Worm (Caenorhabditis elegans): ENCODE data around the gene K04C1.3.

DNA sequence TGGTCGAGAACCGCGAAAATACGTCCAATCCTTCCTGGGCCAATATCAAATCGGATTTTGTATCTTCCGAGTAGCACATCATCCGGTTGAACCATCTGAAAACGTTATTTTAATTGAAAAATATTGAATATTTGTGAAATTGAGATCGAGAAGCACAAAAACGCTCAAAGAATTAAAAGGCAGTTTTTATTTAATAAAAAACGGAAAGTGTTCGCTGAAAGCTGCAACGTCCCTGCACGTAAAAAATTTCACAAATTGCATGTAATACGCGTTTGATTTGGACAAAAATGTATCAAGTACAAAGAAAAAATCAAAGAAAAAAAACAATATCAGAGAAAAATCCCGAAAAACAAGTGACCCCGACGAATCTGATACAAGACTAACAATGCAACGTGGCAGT is 8.8 kb upstream of the K04C1.3 start, which contains the start of gene E02H4.6:
- no peak for TF ChIP-seq cog-1 (tag; optimal IDR thresholded peaks at IDR 0.05)
- no peak for TF ChIP-seq ztf-29 (GFP tag; IDR thresholded peaks at IDR 0.05)
- no peak for TF ChIP-seq T22C8.4 (GFP tag; IDR thresholded peaks at IDR 0.05)
- no peak for TF ChIP-seq med-1 (GFP tag; optimal IDR thresholded peaks at IDR 0.05; ENCODE audit: insufficient read depth)
- no peak for TF ChIP-seq flt-1 (GFP tag; IDR thresholded peaks at IDR 0.05)
- no peak for TF ChIP-seq ref-1 (GFP tag; conservative IDR thresholded peaks at IDR 0.05)
- TF ChIP-seq klf-2 (GFP tag; conservative IDR thresholded peaks at IDR 0.05): no peak

All from whole organism, midembryonic.